Fruit fly (Drosophila melanogaster) whole organism, pupa: ENCODE measurements around the gene CG34426.

Experiments used
- CG10348 ChIP-seq: fragments of 200-800 bp; sonication (Bioruptor generic); IDR thresholded peaks from 2 replicates; pipeline ENCODE4 v1.3.6; 2022; ENCODE audit warnings: missing biosample characterization, missing genetic modification characterization
- CG12605 ChIP-seq: fragments of 200-800 bp; sonication (Bioruptor generic); IDR thresholded peaks from 2 replicates; pipeline ENCODE4 v1.3.6; 2022; ENCODE audit warnings: missing biosample characterization, missing genetic modification characterization
- CG13204 ChIP-seq: fragments of 200-800 bp; sonication (Bioruptor generic); optimal IDR thresholded peaks from 2 replicates; lab custom pipeline; 2018; ENCODE audit warnings: missing biosample characterization, mild to moderate bottlenecking, missing genetic modification characterization, moderate library complexity
- CG14655 ChIP-seq: fragments of 200-800 bp; sonication (Bioruptor generic); optimal IDR thresholded peaks from 3 replicates; lab custom pipeline; 2017; ENCODE audit warnings: mild to moderate bottlenecking, missing biosample characterization, missing genetic modification reagents, missing genetic modification characterization
- CG15710 ChIP-seq: fragments of 200-800 bp; sonication (Bioruptor generic); optimal IDR thresholded peaks from 2 replicates; lab custom pipeline; 2018; ENCODE audit warnings: missing biosample characterization, mild to moderate bottlenecking, missing genetic modification characterization, moderate library complexity
- CG17806 ChIP-seq: fragments of 200-800 bp; sonication (Bioruptor generic); optimal IDR thresholded peaks from 2 replicates; lab custom pipeline; 2018; ENCODE audit warnings: missing biosample characterization, mild to moderate bottlenecking, missing genetic modification characterization, moderate library complexity
- CG32121 ChIP-seq: fragments of 200-800 bp; sonication (Bioruptor generic); IDR thresholded peaks from 2 replicates; pipeline ENCODE4 v1.3.6; 2022; ENCODE audit warnings: missing biosample characterization, missing genetic modification characterization
- CG34367 ChIP-seq: fragments of 200-800 bp; sonication (Bioruptor generic); optimal IDR thresholded peaks from 2 replicates; lab custom pipeline; 2018; ENCODE audit warnings: missing biosample characterization, mild to moderate bottlenecking, missing genetic modification characterization
- CG4496 ChIP-seq: fragments of 200-800 bp; sonication (Bioruptor generic); IDR thresholded peaks from 3 replicates; pipeline ENCODE4 v1.3.6; 2022; ENCODE audit warnings: missing biosample characterization, missing genetic modification characterization
- CG8159 ChIP-seq: fragments of 200-800 bp; sonication (Bioruptor generic); optimal IDR thresholded peaks from 3 replicates; lab custom pipeline; 2018; ENCODE audit warnings: missing biosample characterization, mild to moderate bottlenecking, missing genetic modification characterization, moderate library complexity
- CG8301 ChIP-seq: fragments of 200-800 bp; sonication (Bioruptor generic); optimal IDR thresholded peaks from 2 replicates; lab custom pipeline; 2018; ENCODE audit warnings: missing biosample characterization, mild to moderate bottlenecking, missing genetic modification characterization
- CG9948 ChIP-seq: fragments of 200-800 bp; sonication (Bioruptor generic); optimal IDR thresholded peaks from 2 replicates; lab custom pipeline; 2018; ENCODE audit warnings: missing biosample characterization, mild to moderate bottlenecking, missing genetic modification characterization, moderate library complexity
- D1 ChIP-seq: fragments of 200-800 bp; sonication (Bioruptor generic); optimal IDR thresholded peaks from 2 replicates; lab custom pipeline; 2018; ENCODE audit warnings: missing biosample characterization, mild to moderate bottlenecking, missing genetic modification characterization, moderate library complexity
- EcR ChIP-seq: fragments of 200-800 bp; sonication (Bioruptor generic); optimal IDR thresholded peaks from 3 replicates; lab custom pipeline; 2019; ENCODE audit warnings: missing biosample characterization, missing genetic modification characterization, mild to moderate bottlenecking, moderate library complexity, missing genetic modification reagents
- Ets98B ChIP-seq: fragments of 200-800 bp; sonication (Bioruptor generic); IDR thresholded peaks from 2 replicates; pipeline ENCODE4 v1.3.6; 2022; ENCODE audit warnings: missing biosample characterization, missing genetic modification characterization
- Pif1A ChIP-seq: fragments of 200-800 bp; sonication (Bioruptor generic); optimal IDR thresholded peaks from 3 replicates; lab custom pipeline; 2016; ENCODE audit warnings: missing biosample characterization, missing genetic modification characterization
- Pif1B ChIP-seq: fragments of 200-800 bp; sonication (Bioruptor generic); optimal IDR thresholded peaks from 3 replicates; lab custom pipeline; 2016; ENCODE audit warnings: missing biosample characterization, missing genetic modification characterization
- Snoo ChIP-seq: fragments of 200-800 bp; sonication (Bioruptor generic); optimal IDR thresholded peaks from 3 replicates; lab custom pipeline; 2017; ENCODE audit warnings: missing biosample characterization, mild to moderate bottlenecking, missing genetic modification characterization, inconsistent platforms
- fd96Ca ChIP-seq: fragments of 200-800 bp; sonication (Bioruptor generic); IDR thresholded peaks from 3 replicates; pipeline ENCODE4 v1.3.6; 2022; ENCODE audit warnings: missing biosample characterization, missing genetic modification characterization
- gl ChIP-seq: fragments of 200-800 bp; sonication (Bioruptor generic); optimal IDR thresholded peaks from 2 replicates; lab custom pipeline; 2018; ENCODE audit warnings: missing biosample characterization, mild to moderate bottlenecking, missing genetic modification characterization
- rn ChIP-seq: fragments of 200-800 bp; sonication (Bioruptor generic); IDR thresholded peaks from 2 replicates; pipeline ENCODE4 v1.3.6; 2022; ENCODE audit warnings: missing biosample characterization, missing genetic modification characterization

Gene CG34426

DNA sequence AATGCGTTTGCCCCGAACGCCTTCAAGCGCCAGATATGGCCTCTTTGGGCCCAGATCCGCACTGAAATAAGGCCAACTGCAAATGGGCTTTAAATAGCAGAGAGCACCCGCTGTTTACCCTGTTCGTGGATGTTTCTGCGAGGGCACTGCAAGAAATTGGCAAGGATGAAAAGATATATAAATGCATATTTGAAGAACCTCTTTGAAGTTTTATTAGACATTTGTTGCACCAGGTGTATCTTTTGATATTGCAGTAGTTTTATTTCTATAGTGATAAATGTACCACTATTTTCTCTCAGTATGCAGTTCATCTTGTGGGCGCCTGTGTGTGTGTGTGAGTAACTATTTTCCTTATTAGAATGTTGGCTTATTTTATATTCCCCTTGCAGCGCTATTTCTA is 11.2 kb downstream of the CG34426 start:
- peak; percentile 18 for TF ChIP-seq gl (tag; lab: Kevin White, UChicago)
- no peak for TF ChIP-seq CG34367 (tag; lab: Kevin White, UChicago)
- no peak for TF ChIP-seq D1
- TF ChIP-seq CG8159 (tag; lab: Kevin White, UChicago): peak; percentile 48
- peak; percentile 79 for TF ChIP-seq CG12605 (GFP tag; lab: Robert Waterston, UW)
- peak; percentile 44 for TF ChIP-seq CG9948 (tag; lab: Kevin White, UChicago)
- peak; percentile 75 for TF ChIP-seq CG32121
- peak; percentile 48 for TF ChIP-seq CG15710
- TF ChIP-seq rn (GFP tag; lab: Robert Waterston, UW): peak; percentile 45; the same call in 1 of the 2 replicates
- TF ChIP-seq CG10348: no peak
- TF ChIP-seq Pif1B: peak; percentile 33
- TF ChIP-seq CG14655: peak; percentile 62
- TF ChIP-seq Pif1A (GFP tag; lab: Kevin White, UChicago): peak; percentile 70
- TF ChIP-seq fd96Ca: peak; percentile 86
- peak; percentile 90 for TF ChIP-seq CG4496
- TF ChIP-seq Ets98B (GFP tag; lab: Robert Waterston, UW): peak; percentile 80
- TF ChIP-seq CG13204 (GFP tag; lab: Kevin White, UChicago): peak; percentile 30
- peak; percentile 62 for TF ChIP-seq CG8301 (tag; lab: Kevin White, UChicago)
- no peak for TF ChIP-seq Snoo (tag; lab: Kevin White, UChicago)
- no peak for TF ChIP-seq EcR (GFP tag; lab: Kevin White, UChicago)

DNA sequence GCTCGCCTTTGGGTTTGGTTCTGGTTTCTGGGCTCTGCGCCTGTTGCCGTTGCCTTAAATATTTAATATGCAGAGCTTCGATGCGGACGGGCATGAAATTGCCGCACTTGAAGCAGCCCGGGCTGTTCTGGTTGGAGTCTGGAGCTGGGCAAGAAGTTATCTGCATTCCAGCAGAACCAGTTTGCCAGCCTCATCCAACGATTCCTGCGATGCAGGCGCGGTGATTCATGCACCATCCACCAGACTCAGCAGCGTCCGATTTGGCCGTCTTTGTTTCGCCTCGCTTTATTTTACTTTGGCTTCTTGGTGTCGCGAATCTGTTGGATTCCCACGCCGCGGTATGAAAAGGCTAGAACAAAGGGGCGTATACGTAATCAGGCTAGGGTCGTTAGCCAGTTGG is 17.2 kb downstream of the CG34426 start:
- TF ChIP-seq Ets98B (GFP tag; lab: Robert Waterston, UW) (no peak), EcR (GFP tag; lab: Kevin White, UChicago) (peak; percentile 67), CG13204 (GFP tag; lab: Kevin White, UChicago) (peak; percentile 38), CG8159 (tag; lab: Kevin White, UChicago) (no peak), CG4496 (no peak), rn (GFP tag; lab: Robert Waterston, UW) (no peak), CG32121 (no peak), CG8301 (tag; lab: Kevin White, UChicago) (no peak), CG12605 (GFP tag; lab: Robert Waterston, UW) (no peak), CG34367 (tag; lab: Kevin White, UChicago) (no peak), Pif1A (GFP tag; lab: Kevin White, UChicago) (no peak), CG17806 (tag; lab: Kevin White, UChicago) (no peak), Snoo (tag; lab: Kevin White, UChicago) (peak; percentile 20), CG10348 (no peak), Pif1B (no peak), gl (tag; lab: Kevin White, UChicago) (peak; percentile 4), CG14655 (no peak)

DNA sequence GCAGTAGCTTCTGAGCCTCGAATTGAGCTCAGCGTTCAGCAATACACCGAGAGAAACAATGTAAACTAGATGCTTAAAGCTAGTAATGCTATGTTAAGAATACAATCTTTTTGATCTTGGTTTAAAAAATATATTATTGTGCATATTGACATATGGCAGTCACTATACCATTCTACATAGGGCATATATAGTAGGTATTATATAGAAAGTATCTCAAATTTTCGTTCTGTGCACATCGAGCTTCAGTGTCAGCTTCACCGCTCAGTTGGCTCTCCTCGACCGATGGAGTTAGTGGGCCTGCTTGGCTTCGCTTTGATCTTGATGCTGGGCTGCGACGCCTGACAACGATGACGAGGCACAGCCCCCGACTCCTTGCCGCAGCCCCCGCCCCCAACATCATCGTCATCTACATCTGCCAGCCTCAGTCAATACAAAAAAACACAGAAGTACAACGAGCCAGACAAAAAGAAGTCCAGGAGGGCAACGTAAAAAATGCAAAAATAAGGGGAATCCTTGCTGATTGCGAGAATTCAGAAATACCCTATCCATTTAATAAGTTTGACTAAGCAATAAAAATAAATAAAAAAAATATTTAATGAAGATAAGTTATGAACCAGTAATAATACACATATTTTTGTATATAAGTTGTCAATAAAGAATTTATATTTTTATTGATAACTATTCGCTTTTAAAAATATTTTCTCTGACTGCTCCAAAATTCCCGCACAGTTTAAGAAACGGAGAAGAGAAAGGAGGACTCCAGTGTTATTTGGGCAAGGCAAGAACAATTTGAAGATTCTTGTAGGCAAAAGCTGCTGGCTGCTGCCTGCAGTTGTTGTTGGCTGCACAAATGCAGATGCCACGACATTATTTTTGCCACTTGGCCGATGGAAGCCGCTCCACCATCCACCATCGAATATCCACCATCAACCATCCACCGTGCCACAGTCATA is 19.7 kb downstream of the CG34426 start:
- peak; percentile 95 for TF ChIP-seq CG15710
- peak; percentile 98 for TF ChIP-seq CG17806 (tag; lab: Kevin White, UChicago)
- TF ChIP-seq Ets98B (GFP tag; lab: Robert Waterston, UW): peak; percentile 86
- TF ChIP-seq EcR (GFP tag; lab: Kevin White, UChicago): peak; percentile 56
- TF ChIP-seq CG8301 (tag; lab: Kevin White, UChicago): peak; percentile 89
- TF ChIP-seq CG9948 (tag; lab: Kevin White, UChicago): peak; percentile 93
- TF ChIP-seq CG10348: no peak
- peak; percentile 92 for TF ChIP-seq CG4496
- TF ChIP-seq rn (GFP tag; lab: Robert Waterston, UW): peak; percentile 73; the same call in 1 of the 2 replicates
- peak; percentile 90 for TF ChIP-seq CG13204 (GFP tag; lab: Kevin White, UChicago)
- peak; percentile 76; the same call in 2 of the 3 replicates for TF ChIP-seq fd96Ca
- peak; percentile 76 for TF ChIP-seq CG32121
- TF ChIP-seq CG12605 (GFP tag; lab: Robert Waterston, UW): peak; percentile 83
- peak; percentile 91 for TF ChIP-seq CG8159 (tag; lab: Kevin White, UChicago)
- TF ChIP-seq Pif1B: peak; percentile 86
- TF ChIP-seq Pif1A (GFP tag; lab: Kevin White, UChicago): peak; percentile 93
- TF ChIP-seq D1: peak; percentile 75
- TF ChIP-seq gl (tag; lab: Kevin White, UChicago): peak; percentile 93
- TF ChIP-seq CG34367 (tag; lab: Kevin White, UChicago): peak; percentile 88
- peak; percentile 81 for TF ChIP-seq CG14655
- TF ChIP-seq Snoo (tag; lab: Kevin White, UChicago): peak; percentile 77
- TF ChIP-seq, all 21 proteins: peak for 20

DNA sequence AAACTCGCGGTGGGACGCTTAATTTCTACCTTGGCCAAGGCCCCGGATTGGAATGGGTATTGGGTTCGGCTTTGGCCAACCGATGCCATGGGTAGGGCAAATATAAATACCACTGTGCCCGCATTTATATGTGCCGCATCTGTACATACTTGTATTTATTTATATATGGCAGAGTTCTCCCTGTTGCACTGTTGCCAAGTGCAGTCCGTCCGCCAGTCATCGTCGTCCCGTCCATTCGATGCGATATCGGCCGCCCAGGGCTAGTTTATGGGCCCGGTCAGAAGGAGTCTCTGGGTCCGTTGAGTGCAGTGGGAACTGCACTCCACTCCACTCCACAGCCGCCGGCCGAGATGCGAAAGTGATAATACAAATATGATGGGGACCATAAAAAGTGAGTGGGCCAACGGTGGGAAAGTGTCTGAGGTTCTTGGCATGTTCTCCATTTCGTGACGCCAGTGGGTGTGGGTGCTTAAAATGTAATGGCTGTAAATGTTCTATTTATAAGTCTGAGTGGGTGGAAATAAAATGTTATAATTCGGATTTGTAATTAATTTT is 20.7 kb downstream of the CG34426 start:
- peak; percentile 60 for TF ChIP-seq CG13204 (GFP tag; lab: Kevin White, UChicago)
- peak; percentile 81 for TF ChIP-seq EcR (GFP tag; lab: Kevin White, UChicago)
- TF ChIP-seq CG15710: no peak
- no peak for TF ChIP-seq CG14655
- 0 out of 3 replicates have a peak, but pooled peaks have one; percentile 8 for TF ChIP-seq fd96Ca
- TF ChIP-seq CG10348: no peak

DNA sequence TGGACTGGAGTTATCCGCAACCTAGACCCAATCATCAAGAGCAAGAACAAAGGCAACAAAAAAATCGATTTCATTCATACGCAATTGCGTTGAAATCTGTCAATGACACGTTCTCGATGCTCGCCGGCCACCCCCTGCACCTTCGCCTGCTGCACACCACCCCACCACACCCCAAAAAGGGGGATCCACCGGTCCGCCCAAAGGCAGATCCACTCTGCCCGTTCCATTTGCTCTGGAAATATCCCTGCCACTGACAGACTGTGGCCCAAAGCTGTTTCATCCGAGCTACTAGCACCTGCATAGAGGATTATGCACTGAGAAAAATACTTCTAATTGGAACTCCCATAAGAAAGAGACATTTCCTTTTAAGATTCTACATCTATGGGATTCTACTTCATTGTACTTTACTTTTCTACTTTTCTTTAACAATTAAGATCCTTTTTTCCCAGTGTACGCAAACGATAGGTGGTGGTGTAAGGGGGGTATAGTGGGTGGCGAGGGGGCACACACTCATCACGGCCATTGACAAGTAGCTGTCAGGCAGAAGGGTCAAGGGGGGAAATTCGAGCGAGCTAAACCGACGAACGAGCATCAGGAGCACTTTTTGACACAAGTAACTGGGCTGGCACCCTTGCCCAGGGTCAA is 21.6 kb downstream of the CG34426 start:
- TF ChIP-seq rn (GFP tag; lab: Robert Waterston, UW): peak; percentile 27; the same call in 1 of the 2 replicates
- peak; percentile 84 for TF ChIP-seq CG8159 (tag; lab: Kevin White, UChicago)
- TF ChIP-seq CG10348: no peak
- peak; percentile 53 for TF ChIP-seq Snoo (tag; lab: Kevin White, UChicago)
- TF ChIP-seq CG13204 (GFP tag; lab: Kevin White, UChicago): peak; percentile 77
- TF ChIP-seq CG15710: peak; percentile 84
- peak; percentile 76; the same call in 2 of the 3 replicates for TF ChIP-seq CG4496
- TF ChIP-seq fd96Ca: 0 out of 3 replicates have a peak, but pooled peaks have one; percentile 5
- TF ChIP-seq EcR (GFP tag; lab: Kevin White, UChicago): peak; percentile 40
- TF ChIP-seq Pif1B: peak; percentile 68
- TF ChIP-seq gl (tag; lab: Kevin White, UChicago): peak; percentile 26
- peak; percentile 68 for TF ChIP-seq CG17806 (tag; lab: Kevin White, UChicago)
- TF ChIP-seq CG9948 (tag; lab: Kevin White, UChicago): peak; percentile 75
- TF ChIP-seq CG34367 (tag; lab: Kevin White, UChicago): peak; percentile 84
- TF ChIP-seq CG8301 (tag; lab: Kevin White, UChicago): peak; percentile 28
- TF ChIP-seq CG32121: no peak
- TF ChIP-seq CG14655: peak; percentile 68
- peak; percentile 22 for TF ChIP-seq D1
- peak; percentile 47 for TF ChIP-seq Pif1A (GFP tag; lab: Kevin White, UChicago)
- peak; percentile 42; the same call in 1 of the 2 replicates for TF ChIP-seq CG12605 (GFP tag; lab: Robert Waterston, UW)
- no peak for TF ChIP-seq Ets98B (GFP tag; lab: Robert Waterston, UW)
